Worm (Caenorhabditis elegans): Measurements from ENCODE around the gene F42G10.1.

F42G10.1 gene

DNA sequence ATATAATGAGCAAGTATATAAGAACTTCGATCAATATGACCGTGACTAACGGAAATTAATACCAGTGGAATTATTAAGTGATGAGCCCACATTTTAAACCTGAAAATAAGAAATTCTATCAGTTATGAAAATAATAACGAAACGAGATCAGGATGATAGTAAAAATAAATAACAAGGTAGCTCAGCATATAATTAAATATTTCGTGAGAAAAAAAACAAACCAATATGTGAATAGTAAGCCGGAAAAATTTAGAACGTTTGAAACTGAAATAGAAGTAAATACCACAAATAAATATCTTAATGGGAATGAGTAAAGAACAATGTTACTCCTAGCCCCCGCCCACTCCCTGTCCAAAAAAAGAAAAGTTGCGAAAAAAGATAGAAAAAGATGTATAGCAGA, 13.3 kb downstream of the F42G10.1 start, which contains the start of gene F19C6.3:
F19C6.3 (minus strand) TSS at position 101 of the 400 bp plus-strand sequence.
- no peak for TF ChIP-seq unc-62 (GFP tag; optimal IDR thresholded peaks at IDR 0.05)

ce11 chrX:10000635-10001034, 21.3 kb downstream of the F42G10.1 start, which contains the start of gene F19C6.2:
F19C6.2 (plus strand) TSS chrX:10000935.
- no peak for TF ChIP-seq unc-62 (GFP tag; optimal IDR thresholded peaks at IDR 0.05)

DNA sequence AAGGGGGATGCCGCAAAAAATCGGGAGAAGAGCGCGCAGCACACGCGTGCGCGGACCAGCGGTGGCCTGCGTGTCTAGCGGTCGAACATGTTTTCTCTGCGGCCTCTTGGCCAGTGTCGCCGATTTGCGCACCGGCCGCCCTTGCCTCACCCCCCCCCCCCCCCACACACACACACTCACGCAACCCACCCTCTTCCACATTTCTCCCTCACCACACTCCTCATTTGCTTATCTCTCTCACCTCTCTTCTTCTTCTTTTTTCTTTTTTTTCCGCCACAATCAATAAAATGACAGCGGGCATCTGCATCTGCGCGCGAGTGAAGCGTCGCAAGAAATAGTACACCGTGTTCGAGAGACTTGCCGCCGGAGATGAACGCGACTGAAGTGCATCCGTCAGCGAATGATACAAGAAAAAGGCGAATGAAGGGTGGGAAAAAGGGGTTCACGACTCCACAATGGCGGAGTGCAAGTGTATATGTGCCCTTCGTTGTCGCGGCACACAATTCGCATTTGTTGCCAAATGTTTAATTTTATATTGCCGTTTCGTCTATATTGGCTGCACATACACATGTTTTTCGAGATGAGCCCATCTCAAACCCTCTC, 22.3 kb downstream of the F42G10.1 start:
- TF ChIP-seq unc-62 (GFP tag; optimal IDR thresholded peaks at IDR 0.05), result no peak

ce11 chrX:9999192-9999591, 22.8 kb downstream of the F42G10.1 start, which contains the start of gene grk-1:
grk-1 (minus strand) TSS chrX:9999208.
- TF ChIP-seq unc-62 (GFP tag; optimal IDR thresholded peaks at IDR 0.05), result no peak

- TF ChIP-seq unc-62 (GFP tag; optimal IDR thresholded peaks at IDR 0.05), result no peak
Observed at ce11 chrX:9997344-9997743, 24.6 kb downstream of the F42G10.1 start.

- no peak for TF ChIP-seq unc-62 (GFP tag; optimal IDR thresholded peaks at IDR 0.05)
Observed at ce11 chrX:9993100-9993499, 28.9 kb downstream of the F42G10.1 start.

ce11 chrX:9988884-9989283, 33.1 kb downstream of the F42G10.1 start:
- no peak for TF ChIP-seq unc-62 (GFP tag; optimal IDR thresholded peaks at IDR 0.05)

DNA sequence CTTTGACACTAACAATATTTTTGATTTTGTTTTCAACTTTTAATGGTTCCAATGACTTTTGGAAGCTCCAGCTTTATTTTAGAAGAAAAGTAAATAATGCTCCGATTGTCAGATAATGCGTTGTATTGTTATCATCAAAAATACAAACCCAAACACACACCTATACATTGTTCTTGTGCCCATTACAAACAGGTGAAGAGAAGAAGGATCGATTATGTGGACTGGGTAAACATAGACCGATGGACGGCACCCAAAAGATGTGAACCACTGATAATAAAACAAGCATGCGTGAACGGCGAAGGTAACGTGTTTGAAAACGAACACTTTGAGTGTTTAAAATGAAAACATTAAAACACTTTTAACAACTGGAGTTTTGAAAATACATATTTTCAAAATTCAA, 34.8 kb downstream of the F42G10.1 start:
- no peak for TF ChIP-seq unc-62 (GFP tag; optimal IDR thresholded peaks at IDR 0.05)

ce11 chrX:9984889-9985404, 37.0 kb downstream of the F42G10.1 start, which contains the start of gene F19C6.5:
F19C6.5 (minus strand) TSS chrX:9984939.
- TF ChIP-seq unc-62 (GFP tag; optimal IDR thresholded peaks at IDR 0.05), result no peak

ce11 chrX:9981259-9981658, 40.7 kb downstream of the F42G10.1 start:
- no peak for TF ChIP-seq unc-62 (GFP tag; optimal IDR thresholded peaks at IDR 0.05)

DNA sequence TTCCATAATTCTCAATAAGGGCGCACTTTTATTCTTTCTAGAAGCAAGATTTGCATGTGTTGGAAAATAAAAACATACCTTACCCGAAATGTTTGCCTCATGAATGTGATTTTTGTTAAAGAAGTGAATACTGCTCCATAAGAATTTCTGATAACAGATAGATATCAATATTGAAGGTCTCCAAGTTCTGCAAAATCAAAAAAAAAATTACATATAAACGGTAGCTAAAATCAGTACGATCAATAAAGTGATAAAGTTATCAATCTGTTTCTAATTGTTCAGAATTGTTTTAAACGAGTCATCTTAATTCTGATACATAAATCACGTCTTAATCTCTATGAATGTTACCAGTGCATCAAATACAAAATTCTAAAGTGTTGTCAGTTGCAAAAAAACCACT, 45.8 kb downstream of the F42G10.1 start, which contains the start of gene mgl-1:
mgl-1 (minus strand) TSS at position 101 of the 400 bp plus-strand sequence.
- TF ChIP-seq unc-62 (GFP tag; optimal IDR thresholded peaks at IDR 0.05), result no peak

Measured in whole organism, dauer.